Worm (Caenorhabditis elegans): Measurements from ENCODE around the gene dot-1.4.

DNA sequence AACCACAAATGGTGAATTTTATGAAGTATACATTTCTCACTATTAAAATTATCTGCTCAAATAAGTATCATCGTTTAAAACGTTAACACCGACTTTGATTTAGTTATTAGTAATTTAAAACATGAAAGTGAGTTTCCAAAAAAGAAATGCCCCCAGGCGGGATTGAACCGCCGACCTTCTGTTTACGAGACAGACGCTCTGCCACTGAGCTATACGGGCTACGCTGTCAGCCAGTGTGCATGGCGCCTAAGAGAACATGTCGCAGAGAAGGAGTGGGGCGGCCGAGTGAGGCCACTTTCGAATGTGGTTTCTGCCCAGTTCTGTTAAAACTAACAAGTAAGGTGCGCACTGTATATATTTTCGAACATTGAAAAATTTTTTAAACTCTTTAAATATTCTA, 3.5 kb upstream of the dot-1.4 start:
- no peak for TF ChIP-seq mep-1 (tag; optimal IDR thresholded peaks at IDR 0.05)
- no peak for TF ChIP-seq ztf-11 (tag; optimal IDR thresholded peaks at IDR 0.05)
- peak; percentile 66 to 71; a peak in 2 of 4 replicates for TF ChIP-seq madf-5 (GFP tag; IDR thresholded peaks at IDR 0.05)
- no peak for TF ChIP-seq pqm-1 (tag; optimal IDR thresholded peaks at IDR 0.05)
- TF ChIP-seq zag-1 (tag; optimal IDR thresholded peaks at IDR 0.05) = no peak
- no peak for TF ChIP-seq fkh-10 (GFP tag; optimal IDR thresholded peaks at IDR 0.05)
- TF ChIP-seq sdz-12 (GFP tag; optimal IDR thresholded peaks at IDR 0.05) = peak; percentile 42
- TF ChIP-seq snpc-1.2 (GFP tag; IDR thresholded peaks at IDR 0.05) = peak; percentile 87
- TF ChIP-seq lin-13 (GFP tag; optimal IDR thresholded peaks at IDR 0.05) = peak; percentile 27
- TF ChIP-seq cey-2 (tag; optimal IDR thresholded peaks at IDR 0.05; ENCODE audit: borderline replicate concordance, insufficient read depth) = no peak
- TF ChIP-seq lsy-2 (tag; optimal IDR thresholded peaks at IDR 0.05) = no peak
